Fruit fly (Drosophila melanogaster) whole organism, pupa: Measurements from ENCODE around the gene path.

Source experiments
- CG12605 ChIP-seq: fragments of 200-800 bp; sonication (Bioruptor generic); IDR thresholded peaks from 2 replicates; pipeline ENCODE4 v1.3.6; 2022; ENCODE audit warnings: missing biosample characterization, missing genetic modification characterization
- CG4496 ChIP-seq: fragments of 200-800 bp; sonication (Bioruptor generic); IDR thresholded peaks from 3 replicates; pipeline ENCODE4 v1.3.6; 2022; ENCODE audit warnings: missing biosample characterization, missing genetic modification characterization

DNA sequence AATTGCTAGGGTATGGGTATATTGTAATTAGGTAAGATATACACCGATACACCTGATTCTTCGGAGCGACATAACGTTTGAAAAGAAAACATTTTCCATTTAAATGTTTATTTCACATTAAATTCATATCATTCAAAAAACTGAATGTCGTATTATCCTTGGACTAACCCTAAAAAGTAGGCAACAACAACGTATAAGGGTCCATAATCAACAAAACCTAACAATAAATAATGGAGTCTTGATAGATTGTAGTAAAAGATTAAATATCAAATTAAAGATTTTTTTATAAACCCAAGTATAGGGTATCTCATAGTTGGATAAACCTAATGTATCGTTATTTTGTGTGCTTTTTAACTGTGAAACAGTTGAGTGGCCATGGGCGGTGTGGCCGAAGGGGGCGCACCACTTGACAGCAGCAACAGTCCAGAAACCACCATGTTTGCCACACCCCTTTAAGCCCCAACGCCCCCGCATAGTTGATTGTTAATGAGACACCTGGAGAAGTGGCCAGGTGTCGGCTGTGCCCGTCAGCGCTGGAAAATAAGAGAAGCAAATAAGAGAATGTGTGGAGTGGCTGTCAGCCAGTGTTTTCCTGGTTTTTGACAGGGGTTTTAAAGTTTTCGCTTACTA lies 36.8 kb downstream of the path start:
- TF ChIP-seq CG12605 (GFP tag; lab: Robert Waterston, UW) (no peak), CG4496 (GFP tag; lab: Robert Waterston, UW) (no peak)
